Fruit fly (Drosophila melanogaster) whole organism, adult: ENCODE data around the gene CG6839.

ENCODE experiments used
- CG11617 ChIP-seq: fragments of 200-800 bp; sonication (Bioruptor generic); optimal IDR thresholded peaks from 2 replicates; lab custom pipeline; 2017; ENCODE audit warnings: mild to moderate bottlenecking, missing biosample characterization, missing genetic modification reagents, missing genetic modification characterization
- CG12768 ChIP-seq: fragments of 200-800 bp; sonication (Bioruptor generic); optimal IDR thresholded peaks from 2 replicates; lab custom pipeline; 2017; ENCODE audit warnings: missing biosample characterization, missing genetic modification characterization, mild to moderate bottlenecking, moderate library complexity, missing genetic modification reagents
- CG14711 ChIP-seq: fragments of 200-800 bp; sonication (Bioruptor generic); optimal IDR thresholded peaks from 2 replicates; lab custom pipeline; 2018; ENCODE audit warnings: missing biosample characterization, mild to moderate bottlenecking, missing genetic modification characterization, moderate library complexity
- CG1620 ChIP-seq: fragments of 200-800 bp; sonication (Bioruptor generic); optimal IDR thresholded peaks from 2 replicates; lab custom pipeline; 2016; ENCODE audit warnings: missing biosample characterization, missing genetic modification characterization
- CG33017 ChIP-seq: fragments of 200-800 bp; sonication (Bioruptor generic); optimal IDR thresholded peaks from 2 replicates; lab custom pipeline; 2018; ENCODE audit warnings: missing biosample characterization, mild to moderate bottlenecking, missing genetic modification characterization, moderate library complexity
- CG5204 ChIP-seq: fragments of 200-800 bp; sonication (Bioruptor generic); optimal IDR thresholded peaks from 2 replicates; lab custom pipeline; 2016; ENCODE audit warnings: missing biosample characterization, missing genetic modification characterization
- CG7045 ChIP-seq: fragments of 200-800 bp; sonication (Bioruptor generic); optimal IDR thresholded peaks from 2 replicates; lab custom pipeline; 2017; ENCODE audit warnings: missing biosample characterization, mild to moderate bottlenecking, missing genetic modification characterization
- CG7101 ChIP-seq: fragments of 200-800 bp; sonication (Bioruptor generic); optimal IDR thresholded peaks from 2 replicates; lab custom pipeline; 2018; ENCODE audit warnings: missing biosample characterization, mild to moderate bottlenecking, missing genetic modification characterization, moderate library complexity
- Clk ChIP-seq: fragments of 200-800 bp; sonication (Bioruptor generic); optimal IDR thresholded peaks from 2 replicates; lab custom pipeline; 2017; ENCODE audit warnings: missing biosample characterization, missing genetic modification characterization
- Crg-1 ChIP-seq: fragments of 200-800 bp; sonication (Bioruptor generic); optimal IDR thresholded peaks from 2 replicates; lab custom pipeline; 2016; ENCODE audit warnings: missing biosample characterization, missing genetic modification characterization
- Hr96 ChIP-seq: fragments of 200-800 bp; sonication (Bioruptor generic); optimal IDR thresholded peaks from 2 replicates; lab custom pipeline; 2016; ENCODE audit warnings: missing biosample characterization, missing genetic modification characterization
- Mnt ChIP-seq: fragments of 200-800 bp; sonication (Bioruptor generic); optimal IDR thresholded peaks from 2 replicates; lab custom pipeline; 2016; ENCODE audit warnings: missing biosample characterization, mild to moderate bottlenecking, missing genetic modification characterization
- bab1 ChIP-seq: fragments of 200-800 bp; sonication (Bioruptor generic); optimal IDR thresholded peaks from 3 replicates; lab custom pipeline; 2019; ENCODE audit warnings: missing biosample characterization, mild to moderate bottlenecking, missing genetic modification characterization, moderate library complexity
- cic ChIP-seq: fragments of 200-800 bp; sonication (Bioruptor generic); optimal IDR thresholded peaks from 2 replicates; lab custom pipeline; 2017; ENCODE audit warnings: missing biosample characterization, mild to moderate bottlenecking, missing genetic modification characterization, moderate library complexity
- cnc ChIP-seq, 2 experiments: fragments of >200 bp; optimal IDR thresholded peaks; 2 replicates each; lab custom pipeline; 2017
- kay ChIP-seq: fragments of 200-800 bp; sonication (Bioruptor generic); peaks from one replicate; lab custom pipeline; 2016; ENCODE audit warnings: missing biosample characterization, missing genetic modification characterization, borderline replicate concordance
- ovo ChIP-seq: fragments of 200-800 bp; sonication (Bioruptor generic); optimal IDR thresholded peaks from 2 replicates; lab custom pipeline; 2016; ENCODE audit warnings: missing biosample characterization, missing genetic modification characterization
- pad ChIP-seq: fragments of 200-800 bp; sonication (Bioruptor generic); optimal IDR thresholded peaks from 3 replicates; lab custom pipeline; 2017; ENCODE audit warnings: missing biosample characterization, missing genetic modification characterization, mild to moderate bottlenecking, moderate library complexity, missing genetic modification reagents
- tj ChIP-seq: fragments of 200-800 bp; sonication (Bioruptor generic); optimal IDR thresholded peaks from 3 replicates; lab custom pipeline; 2017; ENCODE audit warnings: missing biosample characterization, mild to moderate bottlenecking, missing genetic modification characterization, moderate library complexity
- toe ChIP-seq: fragments of 200-800 bp; sonication (Bioruptor generic); optimal IDR thresholded peaks from 2 replicates; lab custom pipeline; 2016; ENCODE audit warnings: missing biosample characterization, missing genetic modification characterization

The CG6839 gene

dm6 chr3L:18946956-18947355 lies 29.6 kb downstream of the CG6839 start:
- no peak for TF ChIP-seq bab1 (GFP tag; lab: Kevin White, UChicago)
- no peak for TF ChIP-seq Crg-1 (GFP tag; lab: Kevin White, UChicago)
- no peak for TF ChIP-seq CG5204 (GFP tag; lab: Kevin White, UChicago)
- TF ChIP-seq ovo (GFP tag; lab: Kevin White, UChicago), result no peak
- no peak for TF ChIP-seq Clk
- no peak for TF ChIP-seq cic
- no peak for TF ChIP-seq CG14711 (tag; lab: Kevin White, UChicago)
- no peak for TF ChIP-seq cnc (optimal IDR thresholded peaks at IDR 0.05; lab: Kevin White, UChicago)

- TF ChIP-seq Crg-1 (GFP tag; lab: Kevin White, UChicago) (no peak), kay (GFP tag; lab: Kevin White, UChicago) (no peak), Hr96 (GFP tag; lab: Kevin White, UChicago) (no peak), CG12768 (GFP tag; lab: Kevin White, UChicago) (peak; percentile 3), CG7101 (no peak), CG5204 (GFP tag; lab: Kevin White, UChicago) (no peak), CG1620 (no peak), Mnt (GFP tag; lab: Kevin White, UChicago) (no peak), pad (GFP tag; lab: Kevin White, UChicago) (no peak), tj (GFP tag; lab: Kevin White, UChicago) (no peak), bab1 (GFP tag; lab: Kevin White, UChicago) (peak; percentile 29), CG7045 (no peak), cnc (optimal IDR thresholded peaks at IDR 0.05; lab: Kevin White, UChicago) (no peak), CG11617 (GFP tag; lab: Kevin White, UChicago) (no peak), cic (no peak)
Measured at dm6 chr3L:18949137-18949536, 31.8 kb downstream of the CG6839 start.

dm6 chr3L:18950359-18950758 lies 33.0 kb downstream of the CG6839 start, which contains the start of gene CG6836:
TSS of gene CG6836 (plus strand) at chr3L:18950629.
- no peak for TF ChIP-seq CG1620
- TF ChIP-seq CG14711 (tag; lab: Kevin White, UChicago), result no peak
- no peak for TF ChIP-seq Hr96 (GFP tag; lab: Kevin White, UChicago)
- TF ChIP-seq Mnt (GFP tag; lab: Kevin White, UChicago), result no peak
- no peak for TF ChIP-seq CG33017 (tag; lab: Kevin White, UChicago)
- TF ChIP-seq cnc (optimal IDR thresholded peaks at IDR 0.05; lab: Kevin White, UChicago), result no peak
- TF ChIP-seq ovo (GFP tag; lab: Kevin White, UChicago), result peak; percentile 54
- TF ChIP-seq CG7101, result no peak
- peak; percentile 9 for TF ChIP-seq cic
- TF ChIP-seq CG7045, result no peak
- TF ChIP-seq pad (GFP tag; lab: Kevin White, UChicago), result no peak
- no peak for TF ChIP-seq Clk
- no peak for TF ChIP-seq Crg-1 (GFP tag; lab: Kevin White, UChicago)
- TF ChIP-seq tj (GFP tag; lab: Kevin White, UChicago), result peak; percentile 22
- TF ChIP-seq bab1 (GFP tag; lab: Kevin White, UChicago), result peak; percentile 33
- TF ChIP-seq CG11617 (GFP tag; lab: Kevin White, UChicago), result no peak
- no peak for TF ChIP-seq CG5204 (GFP tag; lab: Kevin White, UChicago)
- TF ChIP-seq kay (GFP tag; lab: Kevin White, UChicago), result no peak
- TF ChIP-seq toe (GFP tag; lab: Kevin White, UChicago), result no peak
- no peak for TF ChIP-seq CG12768 (GFP tag; lab: Kevin White, UChicago)

- TF ChIP-seq CG11617 (GFP tag; lab: Kevin White, UChicago), result no peak
- TF ChIP-seq bab1 (GFP tag; lab: Kevin White, UChicago), result no peak
- no peak for TF ChIP-seq CG1620
- no peak for TF ChIP-seq cnc (optimal IDR thresholded peaks at IDR 0.05; lab: Kevin White, UChicago)
- TF ChIP-seq Crg-1 (GFP tag; lab: Kevin White, UChicago), result no peak
- TF ChIP-seq CG12768 (GFP tag; lab: Kevin White, UChicago), result no peak
- TF ChIP-seq Mnt (GFP tag; lab: Kevin White, UChicago), result no peak
- TF ChIP-seq CG7101, result no peak
- TF ChIP-seq CG7045, result no peak
- no peak for TF ChIP-seq cic
- no peak for TF ChIP-seq Hr96 (GFP tag; lab: Kevin White, UChicago)
- TF ChIP-seq CG14711 (tag; lab: Kevin White, UChicago), result no peak
- no peak for TF ChIP-seq ovo (GFP tag; lab: Kevin White, UChicago)
- no peak for TF ChIP-seq CG33017 (tag; lab: Kevin White, UChicago)
- no peak for TF ChIP-seq CG5204 (GFP tag; lab: Kevin White, UChicago)
- TF ChIP-seq Clk, result no peak
Measured at dm6 chr3L:18952399-18952798, 35.0 kb downstream of the CG6839 start.

dm6 chr3L:18957032-18957431 lies 39.7 kb downstream of the CG6839 start:
- TF ChIP-seq pad (GFP tag; lab: Kevin White, UChicago) (peak; percentile 97), CG11617 (GFP tag; lab: Kevin White, UChicago) (no peak)

dm6 chr3L:18968193-18968969 lies 51.0 kb downstream of the CG6839 start:
- TF ChIP-seq CG5204 (GFP tag; lab: Kevin White, UChicago), result no peak
- TF ChIP-seq bab1 (GFP tag; lab: Kevin White, UChicago), result no peak
- no peak for TF ChIP-seq Clk
- no peak for TF ChIP-seq ovo (GFP tag; lab: Kevin White, UChicago)
- no peak for TF ChIP-seq CG12768 (GFP tag; lab: Kevin White, UChicago)
- TF ChIP-seq CG7045, result no peak
- TF ChIP-seq CG33017 (tag; lab: Kevin White, UChicago), result no peak
- TF ChIP-seq CG14711 (tag; lab: Kevin White, UChicago), result no peak
- TF ChIP-seq CG7101, result no peak
